Worm (Caenorhabditis elegans): ENCODE data around the gene C07A4.3.

The C07A4.3 gene

ce11 chrX:10208481-10208880 lies 33.7 kb downstream of the C07A4.3 start:
- no peak for TF ChIP-seq mes-4 (tag; optimal IDR thresholded peaks at IDR 0.05)
- TF ChIP-seq chd-7 (tag; optimal IDR thresholded peaks at IDR 0.05): no peak
- no peak for TF ChIP-seq hmg-1.2 (GFP tag; IDR thresholded peaks at IDR 0.05)
- no peak for TF ChIP-seq bed-2 (GFP tag; IDR thresholded peaks at IDR 0.05)
- TF ChIP-seq lir-1 (GFP tag; conservative IDR thresholded peaks at IDR 0.05): no peak
- TF ChIP-seq Y53F4B.3 (GFP tag; IDR thresholded peaks at IDR 0.05): no peak
- no peak for TF ChIP-seq pbrm-1 (GFP tag; IDR thresholded peaks at IDR 0.05)
- no peak for TF ChIP-seq him-1 (tag; optimal IDR thresholded peaks at IDR 0.05)
- no peak for TF ChIP-seq C06A6.2 (GFP tag; conservative IDR thresholded peaks at IDR 0.05)
- no peak for TF ChIP-seq madf-6 (GFP tag; IDR thresholded peaks at IDR 0.05)
- TF ChIP-seq gei-17 (GFP tag; optimal IDR thresholded peaks at IDR 0.05): no peak
- no peak for TF ChIP-seq K11D2.4 (GFP tag; IDR thresholded peaks at IDR 0.05)
- no peak for TF ChIP-seq hlh-12 (tag; optimal IDR thresholded peaks at IDR 0.05)
- no peak for TF ChIP-seq B0035.1 (tag; optimal IDR thresholded peaks at IDR 0.05)
- no peak for TF ChIP-seq ZK185.1 (tag; optimal IDR thresholded peaks at IDR 0.05; ENCODE audit: poor library complexity, severe bottlenecking)
- no peak for TF ChIP-seq unc-130 (GFP tag; optimal IDR thresholded peaks at IDR 0.05)
- no peak for TF ChIP-seq ekl-4 (GFP tag; IDR thresholded peaks at IDR 0.05)

DNA sequence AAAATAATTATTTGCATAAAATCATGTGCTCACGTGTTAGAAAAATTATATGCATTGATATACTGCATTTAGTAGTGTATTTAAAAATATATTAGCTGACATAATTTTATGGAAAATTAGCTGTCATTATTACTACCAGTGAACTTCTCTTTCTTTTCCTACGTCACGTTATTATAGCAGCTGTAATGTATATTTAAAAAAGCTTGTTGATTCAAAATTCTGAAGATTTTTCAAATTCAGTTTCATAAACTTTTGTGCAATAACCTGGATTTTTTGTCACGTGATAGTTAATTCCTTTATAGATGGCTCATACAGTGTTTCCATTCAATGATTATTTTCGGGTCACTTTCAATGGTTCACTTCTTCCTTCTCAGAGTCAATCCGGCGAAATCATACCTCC lies 37.7 kb downstream of the C07A4.3 start, which contains the start of gene F44A6.3:
Gene F44A6.3 (plus strand): TSS at position 301 of the 400 bp plus-strand sequence.
- TF ChIP-seq F49E8.2 (tag; optimal IDR thresholded peaks at IDR 0.05; ENCODE audit: insufficient read depth) (no peak), egl-44 (GFP tag; IDR thresholded peaks at IDR 0.05) (no peak), mcd-1 (GFP tag; IDR thresholded peaks at IDR 0.05) (no peak), Y79H2A.3 (GFP tag; conservative IDR thresholded peaks at IDR 0.05) (no peak), let-526 (GFP tag; IDR thresholded peaks at IDR 0.05) (no peak), ztf-26 (tag; optimal IDR thresholded peaks at IDR 0.05) (no peak), Y53G8AR.9 (GFP tag; conservative IDR thresholded peaks at IDR 0.05) (no peak), let-607 (tag; optimal IDR thresholded peaks at IDR 0.05) (no peak), ekl-4 (GFP tag; IDR thresholded peaks at IDR 0.05) (no peak), snpc-3.4 (tag; optimal IDR thresholded peaks at IDR 0.05) (no peak), cebp-1 (GFP tag; IDR thresholded peaks at IDR 0.05) (no peak), cebp-1 (tag; optimal IDR thresholded peaks at IDR 0.05) (no peak), ztf-28 (GFP tag; IDR thresholded peaks at IDR 0.05) (no peak), K12H6.12 (tag; optimal IDR thresholded peaks at IDR 0.05) (no peak), F22D6.2 (tag; optimal IDR thresholded peaks at IDR 0.05) (no peak), snpc-4 (GFP tag; optimal IDR thresholded peaks at IDR 0.05) (no peak), snpc-4 (tag; optimal IDR thresholded peaks at IDR 0.05) (no peak)

DNA sequence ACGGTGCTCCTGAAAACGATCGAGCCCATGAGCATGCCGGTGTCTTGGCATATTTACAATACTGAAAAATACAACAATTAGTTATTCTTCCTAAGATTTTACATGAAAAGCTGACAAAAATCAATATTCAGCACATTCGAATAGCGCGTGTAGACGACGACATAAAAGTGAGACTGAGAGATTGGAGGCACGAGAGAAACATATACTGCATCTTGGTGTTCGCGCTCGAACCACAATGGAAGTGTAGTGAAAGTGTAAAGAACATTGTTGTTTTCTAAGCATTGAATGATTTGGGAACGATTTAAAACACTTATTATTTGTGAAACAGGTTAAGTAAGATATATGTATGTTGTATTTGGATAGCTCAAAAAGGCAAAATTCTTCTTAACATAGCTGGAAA lies 40.6 kb downstream of the C07A4.3 start, which contains the start of gene F44A6.4:
Gene F44A6.4 (minus strand): TSS at position 67 of the 400 bp plus-strand sequence.
- TF ChIP-seq lin-35 (GFP tag; optimal IDR thresholded peaks at IDR 0.05): no peak
- TF ChIP-seq T26A5.8 (tag; optimal IDR thresholded peaks at IDR 0.05): no peak
- no peak for TF ChIP-seq ztf-26 (tag; optimal IDR thresholded peaks at IDR 0.05)
- no peak for TF ChIP-seq akir-1 (GFP tag; optimal IDR thresholded peaks at IDR 0.05)
- no peak for TF ChIP-seq rpc-1 (optimal IDR thresholded peaks at IDR 0.05)
- TF ChIP-seq rpc-1 (tag; optimal IDR thresholded peaks at IDR 0.05): no peak
- no peak for TF ChIP-seq mcd-1 (GFP tag; IDR thresholded peaks at IDR 0.05)
- TF ChIP-seq lir-1 (GFP tag; conservative IDR thresholded peaks at IDR 0.05): no peak
- no peak for TF ChIP-seq B0336.3 (GFP tag; IDR thresholded peaks at IDR 0.05)
- no peak for TF ChIP-seq F57A8.1 (GFP tag; optimal IDR thresholded peaks at IDR 0.05)
- no peak for TF ChIP-seq ztf-18 (tag; optimal IDR thresholded peaks at IDR 0.05)
- TF ChIP-seq sptf-2 (GFP tag; optimal IDR thresholded peaks at IDR 0.05): no peak
- no peak for TF ChIP-seq K11D2.4 (GFP tag; IDR thresholded peaks at IDR 0.05)
- TF ChIP-seq somi-1 (GFP tag; optimal IDR thresholded peaks at IDR 0.05): no peak
- TF ChIP-seq lin-40 (tag; optimal IDR thresholded peaks at IDR 0.05): no peak
- TF ChIP-seq T07F8.4 (tag; optimal IDR thresholded peaks at IDR 0.05): no peak
- TF ChIP-seq snpc-1.3 (tag; optimal IDR thresholded peaks at IDR 0.05; ENCODE audit: insufficient read depth): no peak
- TF ChIP-seq F49E8.2 (tag; optimal IDR thresholded peaks at IDR 0.05; ENCODE audit: insufficient read depth): no peak
- TF ChIP-seq hmg-1.2 (GFP tag; IDR thresholded peaks at IDR 0.05): no peak
- no peak for TF ChIP-seq C17E4.6 (GFP tag; IDR thresholded peaks at IDR 0.05)
- no peak for TF ChIP-seq hmg-20 (GFP tag; IDR thresholded peaks at IDR 0.05)
